Fruit fly (Drosophila melanogaster) whole organism, embryonic: ENCODE results near the gene Cpr67Fb.

ENCODE experiments used
- Adf1 ChIP-seq: fragments of 200-800 bp; sonication (Bioruptor generic); IDR thresholded peaks from 2 replicates; pipeline ENCODE4 v1.3.6; 2022; ENCODE audit warnings: missing biosample characterization, missing genetic modification characterization
- CG11093 ChIP-seq: fragments of 200-800 bp; sonication (Bioruptor generic); IDR thresholded peaks from 3 replicates; pipeline ENCODE4 v1.3.6; 2022; ENCODE audit warnings: missing biosample characterization, missing genetic modification characterization
- CG11456 ChIP-seq: fragments of 200-800 bp; sonication (Bioruptor generic); IDR thresholded peaks from 3 replicates; pipeline ENCODE4 v1.3.6; 2022; ENCODE audit warnings: missing biosample characterization, missing genetic modification characterization
- CG11560 ChIP-seq: fragments of 200-800 bp; sonication (Bioruptor generic); IDR thresholded peaks from 3 replicates; pipeline ENCODE4 v1.3.6; 2022; ENCODE audit warnings: missing biosample characterization, missing genetic modification characterization
- CG12104 ChIP-seq: fragments of 200-800 bp; sonication (Bioruptor generic); optimal IDR thresholded peaks from 3 replicates; lab custom pipeline; 2016; ENCODE audit warnings: missing biosample characterization, missing genetic modification characterization
- CG13624 ChIP-seq: fragments of 200-800 bp; sonication (Bioruptor generic); optimal IDR thresholded peaks from 2 replicates; lab custom pipeline; 2016; ENCODE audit warnings: missing biosample characterization, missing genetic modification characterization
- CG17361 ChIP-seq: fragments of 200-800 bp; sonication (Bioruptor generic); IDR thresholded peaks from 3 replicates; pipeline ENCODE4 v1.3.6; 2022; ENCODE audit warnings: missing biosample characterization, missing genetic modification characterization
- CG30020 ChIP-seq: fragments of 200-800 bp; optimal IDR thresholded peaks from 2 replicates; lab custom pipeline; 2019; ENCODE audit warnings: missing biosample characterization, mild to moderate bottlenecking, missing genetic modification characterization, moderate library complexity
- CG34376 ChIP-seq: fragments of 200-800 bp; sonication (Bioruptor generic); optimal IDR thresholded peaks from 2 replicates; lab custom pipeline; 2018; ENCODE audit warnings: missing biosample characterization, mild to moderate bottlenecking, missing genetic modification characterization
- CG6813 ChIP-seq: fragments of 200-800 bp; sonication (Bioruptor generic); optimal IDR thresholded peaks from 2 replicates; lab custom pipeline; 2017; ENCODE audit warnings: missing biosample characterization, missing genetic modification characterization, mild to moderate bottlenecking, moderate library complexity, missing genetic modification reagents
- CG9797 ChIP-seq: fragments of 200-800 bp; sonication (Bioruptor generic); optimal IDR thresholded peaks from 3 replicates; lab custom pipeline; 2018; ENCODE audit warnings: missing biosample characterization, mild to moderate bottlenecking, missing genetic modification characterization
- CHES-1-like ChIP-seq: fragments of 200-800 bp; sonication (Bioruptor generic); optimal IDR thresholded peaks from 2 replicates; lab custom pipeline; 2016; ENCODE audit warnings: missing biosample characterization, missing genetic modification characterization
- CTCF ChIP-seq: fragments of 200-800 bp; sonication (Bioruptor generic); optimal IDR thresholded peaks from 2 replicates; lab custom pipeline; 2017; ENCODE audit warnings: missing biosample characterization, mild to moderate bottlenecking, missing genetic modification characterization, moderate library complexity
- Drgx ChIP-seq: fragments of 200-800 bp; sonication (Bioruptor generic); IDR thresholded peaks from 2 replicates; pipeline ENCODE4 v1.3.6; 2022; ENCODE audit warnings: missing biosample characterization, missing genetic modification characterization
- Ets65A ChIP-seq: fragments of 200-800 bp; sonication (Bioruptor generic); peaks from one replicate; lab custom pipeline; 2016; ENCODE audit warnings: missing biosample characterization, missing genetic modification characterization
- HmgZ ChIP-seq: fragments of 200-800 bp; sonication (Bioruptor generic); optimal IDR thresholded peaks from 2 replicates; lab custom pipeline; 2018; ENCODE audit warnings: missing biosample characterization, mild to moderate bottlenecking, missing genetic modification characterization
- Med ChIP-seq: fragments of 200-800 bp; sonication (Bioruptor generic); peaks from one replicate; lab custom pipeline; 2016; ENCODE audit warnings: missing biosample characterization, missing genetic modification characterization, mild to moderate bottlenecking, inconsistent platforms, moderate library complexity
- Poxn ChIP-seq: fragments of 200-800 bp; sonication (Bioruptor generic); IDR thresholded peaks from 2 replicates; pipeline ENCODE4 v1.3.6; 2022; ENCODE audit warnings: missing biosample characterization, missing genetic modification characterization
- Six4 ChIP-seq: fragments of 200-800 bp; sonication (Bioruptor generic); optimal IDR thresholded peaks from 2 replicates; lab custom pipeline; 2016; ENCODE audit warnings: missing biosample characterization, missing genetic modification characterization
- Sox100B ChIP-seq: fragments of 200-800 bp; sonication (Bioruptor generic); optimal IDR thresholded peaks from 3 replicates; lab custom pipeline; 2018; ENCODE audit warnings: missing biosample characterization, mild to moderate bottlenecking, missing genetic modification characterization
- Vsx1 ChIP-seq: fragments of 200-800 bp; sonication (Bioruptor generic); optimal IDR thresholded peaks from 2 replicates; lab custom pipeline; 2017; ENCODE audit warnings: missing biosample characterization, mild to moderate bottlenecking, missing genetic modification characterization, missing genetic modification reagents
- br ChIP-seq: fragments of >200 bp; optimal IDR thresholded peaks from 2 replicates; lab custom pipeline; 2017
- bsh ChIP-seq, 2 experiments: fragments of 200-800 bp; sonication (Bioruptor generic); optimal IDR thresholded peaks; 2 replicates each; lab custom pipeline; 2017 to 2018; ENCODE audit warnings: mild to moderate bottlenecking in 2 of 2, missing biosample characterization in 2 of 2, missing genetic modification characterization in 2 of 2, moderate library complexity in 1 of 2
- ci ChIP-seq: fragments of 200-800 bp; sonication (Bioruptor generic); IDR thresholded peaks from 3 replicates; pipeline ENCODE4 v1.3.6; 2022; ENCODE audit warnings: missing biosample characterization, missing genetic modification characterization
- ems ChIP-seq: fragments of 200-800 bp; sonication (Bioruptor generic); optimal IDR thresholded peaks from 3 replicates; lab custom pipeline; 2016; ENCODE audit warnings: missing biosample characterization, missing genetic modification characterization
- fru ChIP-seq: fragments of >200 bp; optimal IDR thresholded peaks from 2 replicates; lab custom pipeline; 2017
- gfzf ChIP-seq: fragments of 200-800 bp; sonication (Bioruptor generic); optimal IDR thresholded peaks from 2 replicates; lab custom pipeline; 2016; ENCODE audit warnings: missing biosample characterization, mild to moderate bottlenecking, missing genetic modification characterization, moderate library complexity
- ham ChIP-seq: fragments of 200-800 bp; sonication (Bioruptor generic); IDR thresholded peaks from 2 replicates; pipeline ENCODE4 v1.3.6; 2022; ENCODE audit warnings: missing biosample characterization, missing genetic modification characterization
- jing ChIP-seq: fragments of 200-800 bp; sonication (Bioruptor generic); optimal IDR thresholded peaks from 2 replicates; lab custom pipeline; 2018; ENCODE audit warnings: missing biosample characterization, mild to moderate bottlenecking, missing genetic modification characterization
- lmd ChIP-seq: fragments of 200-800 bp; sonication (Bioruptor generic); IDR thresholded peaks from 2 replicates; pipeline ENCODE4 v1.3.6; 2022; ENCODE audit warnings: missing biosample characterization, missing genetic modification characterization
- lov ChIP-seq, 2 experiments: fragments of 200-800 bp in 1 of 2; fragments of >200 bp in 1 of 2; sonication (Bioruptor generic) in 1 of 2; IDR thresholded peaks in 1 of 2; optimal IDR thresholded peaks in 1 of 2; 2 replicates in 1 of 2; 3 replicates in 1 of 2; pipeline versions ENCODE4 v1.3.6 to Lab custom; 2017 to 2022; ENCODE audit warnings: missing biosample characterization in 1 of 2, missing genetic modification characterization in 1 of 2
- nom ChIP-seq: fragments of 200-800 bp; sonication (Bioruptor generic); optimal IDR thresholded peaks from 2 replicates; lab custom pipeline; 2017; ENCODE audit warnings: missing biosample characterization, missing genetic modification characterization, mild to moderate bottlenecking, moderate library complexity, missing genetic modification reagents
- pros ChIP-seq: fragments of 200-800 bp; sonication (Bioruptor generic); optimal IDR thresholded peaks from 3 replicates; lab custom pipeline; 2019; ENCODE audit warnings: missing biosample characterization, mild to moderate bottlenecking, missing genetic modification characterization, moderate library complexity
- sens ChIP-seq: fragments of 200-800 bp; sonication (Bioruptor generic); peaks from one replicate; lab custom pipeline; 2016; ENCODE audit warnings: missing biosample characterization, missing genetic modification characterization
- trem ChIP-seq: fragments of 200-800 bp; optimal IDR thresholded peaks from 3 replicates; lab custom pipeline; 2019; ENCODE audit warnings: missing biosample characterization, mild to moderate bottlenecking, missing genetic modification characterization, moderate library complexity
- wor ChIP-seq: fragments of 200-800 bp; sonication (Bioruptor generic); IDR thresholded peaks from 2 replicates; pipeline ENCODE4 v1.3.6; 2022; ENCODE audit warnings: missing biosample characterization, missing genetic modification characterization
- zen ChIP-seq: fragments of 200-800 bp; sonication (Bioruptor generic); optimal IDR thresholded peaks from 3 replicates; lab custom pipeline; 2018; ENCODE audit warnings: missing biosample characterization, mild to moderate bottlenecking, missing genetic modification characterization, moderate library complexity

The Cpr67Fb gene

dm6 chr3L:10913214-10913613 lies 19.2 kb downstream of the Cpr67Fb start:
- TF ChIP-seq br (no peak), ham (GFP tag; lab: Robert Waterston, UW) (no peak), Vsx1 (GFP tag; lab: Kevin White, UChicago) (no peak), sens (GFP tag; lab: Kevin White, UChicago) (peak; percentile 3), Med (GFP tag; lab: Kevin White, UChicago) (peak; percentile 3), pros (no peak), Sox100B (GFP tag; lab: Kevin White, UChicago) (no peak), bsh (GFP tag; optimal IDR thresholded peaks at IDR 0.05; lab: Kevin White, UChicago) (peak in 1 of 2 experiments; percentile 14), CG12104 (no peak), CG11093 (GFP tag; lab: Robert Waterston, UW) (no peak), Ets65A (peak; percentile 32), gfzf (no peak), CG34376 (no peak), CHES-1-like (GFP tag; lab: Kevin White, UChicago) (no peak), Adf1 (GFP tag; lab: Robert Waterston, UW) (no peak), wor (GFP tag; lab: Robert Waterston, UW) (no peak), Drgx (GFP tag; lab: Robert Waterston, UW) (peak; percentile 88), ems (GFP tag; lab: Kevin White, UChicago) (no peak), ci (GFP tag; lab: Robert Waterston, UW) (0 out of 3 replicates have a peak, but pooled peaks have one; percentile 19), zen (tag; lab: Kevin White, UChicago) (no peak), lmd (peak; percentile 17; the same call in 1 of the 2 replicates), CG30020 (tag; lab: Kevin White, UChicago) (no peak)

dm6 chr3L:10917263-10917662 lies 23.3 kb downstream of the Cpr67Fb start:
- TF ChIP-seq CG13624 (GFP tag; lab: Kevin White, UChicago) (no peak), CTCF (GFP tag; lab: Kevin White, UChicago) (peak; percentile 73)

dm6 chr3L:10918454-10918853 lies 24.5 kb downstream of the Cpr67Fb start:
- TF ChIP-seq fru (lab: Kevin White, UChicago) = no peak
- TF ChIP-seq CG9797 = no peak
- peak; percentile 3 for TF ChIP-seq sens (GFP tag; lab: Kevin White, UChicago)
- no peak for TF ChIP-seq jing (GFP tag; lab: Kevin White, UChicago)
- TF ChIP-seq trem (tag; lab: Kevin White, UChicago) = no peak
- 0 out of 3 replicates have a peak, but pooled peaks have one; percentile 12 for TF ChIP-seq CG11560 (tag; lab: Robert Waterston, UW)
- 0 out of 3 replicates have a peak, but pooled peaks have one; percentile 41 for TF ChIP-seq CG11456 (GFP tag; lab: Robert Waterston, UW)
- no peak for TF ChIP-seq Six4 (GFP tag; lab: Kevin White, UChicago)

- TF ChIP-seq ci (GFP tag; lab: Robert Waterston, UW) (no peak), HmgZ (no peak), Poxn (GFP tag; lab: Robert Waterston, UW) (no peak), bsh (GFP tag; optimal IDR thresholded peaks at IDR 0.05; lab: Kevin White, UChicago) (peak in 1 of 2 experiments; percentile 52), nom (GFP tag; lab: Kevin White, UChicago) (peak; percentile 9), Drgx (GFP tag; lab: Robert Waterston, UW) (peak; percentile 33; the same call in 1 of the 2 replicates), CG17361 (no peak), lov (optimal IDR thresholded peaks at IDR 0.05; lab: Kevin White, UChicago) (no peak), lov (GFP tag; IDR thresholded peaks at IDR 0.05; lab: Robert Waterston, UW) (no peak), CG6813 (GFP tag; lab: Kevin White, UChicago) (no peak)
Observed at dm6 chr3L:10922973-10923372, 29.0 kb downstream of the Cpr67Fb start.
